Worm (Caenorhabditis elegans): ENCODE data around the gene nhr-9.

Gene nhr-9

ce11 chrIII:7140228-7140710, 45.0 kb downstream of the nhr-9 start (continued):
- TF ChIP-seq madf-3 (GFP tag; IDR thresholded peaks at IDR 0.05) (peak; percentile 50; the same call in 1 of the 2 replicates), madf-6 (GFP tag; IDR thresholded peaks at IDR 0.05) (peak; percentile 78), repo-1 (tag; optimal IDR thresholded peaks at IDR 0.05) (peak; percentile 39), ekl-4 (GFP tag; IDR thresholded peaks at IDR 0.05) (peak; percentile 73), hlh-26 (GFP tag; conservative IDR thresholded peaks at IDR 0.05) (no peak), F23B12.7 (tag; optimal IDR thresholded peaks at IDR 0.05; ENCODE audit: insufficient read depth) (no peak), athp-1 (tag; optimal IDR thresholded peaks at IDR 0.05) (peak; percentile 28), Y95B8A.8 (GFP tag; IDR thresholded peaks at IDR 0.05) (peak; percentile 83), tbp1 (GFP tag; optimal IDR thresholded peaks at IDR 0.05) (peak; percentile 78), madf-8 (GFP tag; conservative IDR thresholded peaks at IDR 0.05) (peak; percentile 31; the same call in 1 of the 2 replicates), egrh-3 (GFP tag; IDR thresholded peaks at IDR 0.05) (no peak), cebp-1 (GFP tag; IDR thresholded peaks at IDR 0.05) (no peak), cebp-1 (tag; optimal IDR thresholded peaks at IDR 0.05) (no peak), egl-44 (GFP tag; IDR thresholded peaks at IDR 0.05) (0 out of 2 replicates have a peak, but pooled peaks have one; percentile 52), pbrm-1 (GFP tag; IDR thresholded peaks at IDR 0.05) (peak; percentile 94), ztf-3 (GFP tag; optimal IDR thresholded peaks at IDR 0.05) (no peak), lin-35 (GFP tag; optimal IDR thresholded peaks at IDR 0.05) (peak in 1 of 3 experiments; percentile 40), lin-26 (GFP tag; IDR thresholded peaks at IDR 0.05) (peak; percentile 45; the same call in 1 of the 2 replicates), attf-3 (GFP tag; conservative IDR thresholded peaks at IDR 0.05) (peak; percentile 50; the same call in 1 of the 2 replicates), cebp-2 (GFP tag; IDR thresholded peaks at IDR 0.05) (no peak), aptf-2 (GFP tag; conservative IDR thresholded peaks at IDR 0.05) (no peak), mcd-1 (GFP tag; IDR thresholded peaks at IDR 0.05) (peak; percentile 55), tlf-1 (GFP tag; optimal IDR thresholded peaks at IDR 0.05) (peak; percentile 31), let-607 (tag; optimal IDR thresholded peaks at IDR 0.05) (peak in 1 of 2 experiments; percentile 8), unc-130 (GFP tag; optimal IDR thresholded peaks at IDR 0.05) (peak; percentile 45), nfyb-1 (GFP tag; IDR thresholded peaks at IDR 0.05) (peak; percentile 72), ceh-91 (GFP tag; IDR thresholded peaks at IDR 0.05) (0 out of 2 replicates have a peak, but pooled peaks have one; percentile 18), ztf-28 (GFP tag; IDR thresholded peaks at IDR 0.05) (0 out of 2 replicates have a peak, but pooled peaks have one; percentile 14), Y53G8AR.9 (GFP tag; conservative IDR thresholded peaks at IDR 0.05) (peak; percentile 51; the same call in 1 of the 2 replicates), ztf-22 (GFP tag; optimal IDR thresholded peaks at IDR 0.05) (no peak), snpc-3.4 (tag; optimal IDR thresholded peaks at IDR 0.05) (peak; percentile 91), F52B5.7 (tag; optimal IDR thresholded peaks at IDR 0.05) (no peak)

ce11 chrIII:7141285-7141715, 46.0 kb downstream of the nhr-9 start:
- peak; percentile 98 for TF ChIP-seq snpc-4 (GFP tag; optimal IDR thresholded peaks at IDR 0.05)
- peak; percentile 98 to 100 (median 99) for TF ChIP-seq snpc-4 (tag; optimal IDR thresholded peaks at IDR 0.05)
- 0 out of 2 replicates have a peak, but pooled peaks have one; percentile 18 for TF ChIP-seq egl-44 (GFP tag; IDR thresholded peaks at IDR 0.05)
- no peak for TF ChIP-seq Y53F4B.3 (GFP tag; IDR thresholded peaks at IDR 0.05)
- no peak for TF ChIP-seq bed-1 (GFP tag; IDR thresholded peaks at IDR 0.05)
- peak; percentile 63 for TF ChIP-seq nhr-80 (tag; optimal IDR thresholded peaks at IDR 0.05)
- TF ChIP-seq F52B5.7 (tag; optimal IDR thresholded peaks at IDR 0.05): peak; percentile 35
- TF ChIP-seq attf-5 (GFP tag; optimal IDR thresholded peaks at IDR 0.05): peak; percentile 21
- TF ChIP-seq snpc-1.1 (tag; optimal IDR thresholded peaks at IDR 0.05; ENCODE audit: insufficient read depth): peak; percentile 100
- TF ChIP-seq egl-18 (GFP tag; IDR thresholded peaks at IDR 0.05): 0 out of 2 replicates have a peak, but pooled peaks have one; percentile 32
- no peak for TF ChIP-seq nhr-90 (tag; optimal IDR thresholded peaks at IDR 0.05)
- TF ChIP-seq F37B4.10 (GFP tag; IDR thresholded peaks at IDR 0.05): no peak
- TF ChIP-seq attf-6 (GFP tag; IDR thresholded peaks at IDR 0.05): peak; percentile 97
- TF ChIP-seq B0035.1 (tag; optimal IDR thresholded peaks at IDR 0.05): no peak
- TF ChIP-seq cebp-1 (GFP tag; IDR thresholded peaks at IDR 0.05): no peak
- peak; percentile 64 for TF ChIP-seq cebp-1 (tag; optimal IDR thresholded peaks at IDR 0.05)
- TF ChIP-seq tlf-1 (GFP tag; optimal IDR thresholded peaks at IDR 0.05): peak; percentile 76
- TF ChIP-seq ceh-100 (GFP tag; IDR thresholded peaks at IDR 0.05): peak; percentile 59
- TF ChIP-seq dox-1 (GFP tag; IDR thresholded peaks at IDR 0.05): peak; percentile 90
- TF ChIP-seq fkh-3 (tag; optimal IDR thresholded peaks at IDR 0.05): peak; percentile 92
